Worm (Caenorhabditis elegans) whole organism, dauer: ENCODE results near the gene F36D3.16.
"Not testable (repeated sequence)": the region's sequence is repeated elsewhere in the genome, so short reads cannot be mapped to it uniquely, and the experiment has no call there.

Experiments
- unc-62 ChIP-seq: sonication (generic microtip); optimal IDR thresholded peaks from 2 replicates; lab custom pipeline; 2017; ENCODE audit warnings: missing biosample characterization, missing genetic modification reagents, missing genetic modification characterization

The F36D3.16 gene

ce11 chrV:16527796-16528195 lies at the start of gene F36D3.16:
Gene F36D3.16 (plus strand): TSS chrV:16528096.
- TF ChIP-seq unc-62 = no peak

ce11 chrV:16479275-16479674 lies 48.6 kb upstream of the F36D3.16 start, which contains the start of gene T08G3.11:
Gene T08G3.11 (minus strand): TSS chrV:16479375.
- TF ChIP-seq unc-62 = no peak

- TF ChIP-seq unc-62 = no peak
These were observed 46.8 kb upstream of the F36D3.16 start, which contains the start of the genes F57E7.4 and spig-6 for ce11 chrV:16480919-16481630. Gene F57E7.4 (minus strand): TSS chrV:16481019. Gene spig-6 (plus strand): TSS chrV:16481580.

ce11 chrV:16483044-16483443 lies 44.9 kb upstream of the F36D3.16 start, which contains the start of gene F57E7.2:
Gene F57E7.2 (minus strand): TSS chrV:16483144.
- no peak for TF ChIP-seq unc-62

- no peak for TF ChIP-seq unc-62
These were observed 44.2 kb upstream of the F36D3.16 start, which contains the start of gene srh-139 for ce11 chrV:16483681-16484080. Gene srh-139 (plus strand): TSS chrV:16483981.

ce11 chrV:16487474-16487873 lies 40.4 kb upstream of the F36D3.16 start, which contains the start of gene Y32B12A.5:
Gene Y32B12A.5 (minus strand): TSS chrV:16487574.
- no peak for TF ChIP-seq unc-62

ce11 chrV:16488172-16488571 lies 39.7 kb upstream of the F36D3.16 start, which contains the start of gene sqst-4:
Gene sqst-4 (plus strand): TSS chrV:16488472.
- no peak for TF ChIP-seq unc-62

- TF ChIP-seq unc-62 = no peak
These were observed 33.5 kb upstream of the F36D3.16 start, which contains the start of gene comt-2 for ce11 chrV:16494359-16494758. Gene comt-2 (minus strand): TSS chrV:16494489.

ce11 chrV:16497504-16497903 lies 30.4 kb upstream of the F36D3.16 start, which contains the start of gene srh-136:
Gene srh-136 (minus strand): TSS chrV:16497596.
- TF ChIP-seq unc-62 = no peak

ce11 chrV:16499006-16499405 lies 28.9 kb upstream of the F36D3.16 start, which contains the start of gene F36D3.1:
Gene F36D3.1 (plus strand): TSS chrV:16499352.
- TF ChIP-seq unc-62 = no peak

ce11 chrV:16503164-16503563 lies 24.7 kb upstream of the F36D3.16 start, which contains the start of gene F36D3.14:
Gene F36D3.14 (minus strand): TSS chrV:16503264.
- TF ChIP-seq unc-62 = no peak

- TF ChIP-seq unc-62 = no peak
These were observed 22.1 kb upstream of the F36D3.16 start, which contains the start of gene nhr-54 for ce11 chrV:16505828-16506227. Gene nhr-54 (minus strand): TSS chrV:16505928.

ce11 chrV:16506650-16507049 lies 21.2 kb upstream of the F36D3.16 start:
- TF ChIP-seq unc-62 = no peak

ce11 chrV:16508667-16509066 lies 19.2 kb upstream of the F36D3.16 start, which contains the start of gene srr-3:
Gene srr-3 (minus strand): TSS chrV:16508767.
- no peak for TF ChIP-seq unc-62

ce11 chrV:16515140-16515539 lies 12.8 kb upstream of the F36D3.16 start, which contains the start of gene F36D3.5:
Gene F36D3.5 (minus strand): TSS chrV:16515240.
- not testable (repeated sequence) for TF ChIP-seq unc-62

- no peak for TF ChIP-seq unc-62
These were observed 10.3 kb upstream of the F36D3.16 start, which contains the start of gene F36D3.4 for ce11 chrV:16517619-16518018. Gene F36D3.4 (minus strand): TSS chrV:16517719.

ce11 chrV:16522242-16522641 lies 5.7 kb upstream of the F36D3.16 start, which contains the start of gene srw-34:
Gene srw-34 (minus strand): TSS chrV:16522342.
- no peak for TF ChIP-seq unc-62
